Worm (Caenorhabditis elegans) whole organism, L3 larva: ENCODE data around the gene hot-9.
"Not testable (repeated sequence)": the region's sequence is repeated elsewhere in the genome, so short reads cannot be mapped to it uniquely, and the experiment has no call there.

ENCODE experiments used
- aly-2 ChIP-seq: fragments of 150-350 bp; optimal IDR thresholded peaks from 2 replicates; lab custom pipeline; 2014; ENCODE audit warnings: missing biosample characterization, missing genetic modification characterization
- ama-1 ChIP-seq: fragments of 150-350 bp; optimal IDR thresholded peaks from 2 replicates; lab custom pipeline; 2018
- ceh-16 ChIP-seq: sonication (generic microtip); optimal IDR thresholded peaks from 2 replicates; lab custom pipeline; 2017; ENCODE audit warnings: missing biosample characterization, missing genetic modification characterization
- ceh-28 ChIP-seq: fragments of 150-350 bp; optimal IDR thresholded peaks from 2 replicates; lab custom pipeline; 2014; ENCODE audit warnings: missing biosample characterization, missing genetic modification reagents, missing genetic modification characterization
- ceh-82 ChIP-seq: fragments of 150-350 bp; optimal IDR thresholded peaks from 2 replicates; lab custom pipeline; 2014; ENCODE audit warnings: missing biosample characterization, missing genetic modification characterization
- ceh-9 ChIP-seq: sonication (generic microtip); optimal IDR thresholded peaks from 2 replicates; lab custom pipeline; 2018; ENCODE audit warnings: missing biosample characterization, missing genetic modification characterization
- egl-27 ChIP-seq: sonication (generic microtip); optimal IDR thresholded peaks from 4 replicates; lab custom pipeline; 2017; ENCODE audit warnings: missing biosample characterization, missing genetic modification reagents, missing genetic modification characterization
- elt-1 ChIP-seq: fragments of 150-350 bp; optimal IDR thresholded peaks from 2 replicates; lab custom pipeline; 2014; ENCODE audit warnings: missing biosample characterization, missing genetic modification characterization
- elt-3 ChIP-seq, 3 experiments: fragments of 150-350 bp in 1 of 3; sonication (generic microtip) in 2 of 3; optimal IDR thresholded peaks; 2 replicates in 2 of 3; 4 replicates in 1 of 3; lab custom pipeline; 2014 to 2017; ENCODE audit warnings: missing biosample characterization in 3 of 3, missing genetic modification characterization in 3 of 3
- fkh-2 ChIP-seq: fragments of 150-350 bp; optimal IDR thresholded peaks from 2 replicates; lab custom pipeline; 2014; ENCODE audit warnings: missing biosample characterization, missing genetic modification reagents, missing genetic modification characterization
- hmg-11 ChIP-seq: sonication (generic microtip); optimal IDR thresholded peaks from 2 replicates; lab custom pipeline; 2016; ENCODE audit warnings: missing genetic modification characterization, missing compliant biosample characterization
- lsy-12 ChIP-seq: sonication (generic microtip); optimal IDR thresholded peaks from 2 replicates; lab custom pipeline; 2016; ENCODE audit warnings: mild to moderate bottlenecking, missing genetic modification characterization, missing compliant biosample characterization
- mdl-1 ChIP-seq: fragments of 150-350 bp; optimal IDR thresholded peaks from 2 replicates; lab custom pipeline; 2014; ENCODE audit warnings: missing biosample characterization, missing genetic modification characterization
- nhr-11 ChIP-seq: fragments of 150-350 bp; optimal IDR thresholded peaks from 2 replicates; lab custom pipeline; 2014; ENCODE audit warnings: missing biosample characterization, missing genetic modification characterization
- nhr-12 ChIP-seq: fragments of 150-350 bp; optimal IDR thresholded peaks from 2 replicates; lab custom pipeline; 2014; ENCODE audit warnings: missing biosample characterization, missing genetic modification characterization
- nhr-237 ChIP-seq: fragments of 150-350 bp; optimal IDR thresholded peaks from 2 replicates; lab custom pipeline; 2014; ENCODE audit warnings: missing biosample characterization, missing genetic modification characterization
- nhr-25 ChIP-seq: sonication (generic microtip); optimal IDR thresholded peaks from 2 replicates; lab custom pipeline; 2017; ENCODE audit warnings: missing biosample characterization, missing genetic modification characterization
- nhr-43 ChIP-seq: sonication (generic microtip); optimal IDR thresholded peaks from 2 replicates; lab custom pipeline; 2016; ENCODE audit warnings: mild to moderate bottlenecking, missing genetic modification characterization, missing compliant biosample characterization; ENCODE audit not compliant: poor library complexity, severe bottlenecking
- nhr-76 ChIP-seq: fragments of 150-350 bp; sonication (generic microtip); optimal IDR thresholded peaks from 5 replicates; lab custom pipeline; 2014; ENCODE audit warnings: missing biosample characterization, missing genetic modification characterization
- nhr-77 ChIP-seq: fragments of 150-350 bp; optimal IDR thresholded peaks from 2 replicates; lab custom pipeline; 2014; ENCODE audit warnings: missing biosample characterization, missing genetic modification characterization
- pha-4 ChIP-seq: fragments of 150-350 bp; optimal IDR thresholded peaks from 2 replicates; lab custom pipeline; 2014; ENCODE audit warnings: missing biosample characterization, missing genetic modification reagents, missing genetic modification characterization
- pqm-1 ChIP-seq: fragments of 150-350 bp; optimal IDR thresholded peaks from 2 replicates; lab custom pipeline; 2017; ENCODE audit warnings: missing biosample characterization, missing genetic modification characterization, inconsistent platforms
- sea-2 ChIP-seq: fragments of 150-350 bp; sonication (generic microtip); optimal IDR thresholded peaks from 4 replicates; lab custom pipeline; 2014; ENCODE audit warnings: missing biosample characterization, missing genetic modification reagents, missing genetic modification characterization
- snpc-4 ChIP-seq: fragments of 150-350 bp; optimal IDR thresholded peaks from 2 replicates; lab custom pipeline; 2014; ENCODE audit warnings: missing biosample characterization, missing genetic modification characterization
- unc-39 ChIP-seq: sonication (generic microtip); optimal IDR thresholded peaks from 4 replicates; lab custom pipeline; 2017; ENCODE audit warnings: missing biosample characterization, missing genetic modification characterization
- ztf-4 ChIP-seq: fragments of 150-350 bp; optimal IDR thresholded peaks from 2 replicates; lab custom pipeline; 2014; ENCODE audit warnings: missing biosample characterization, missing genetic modification characterization

The hot-9 gene

DNA sequence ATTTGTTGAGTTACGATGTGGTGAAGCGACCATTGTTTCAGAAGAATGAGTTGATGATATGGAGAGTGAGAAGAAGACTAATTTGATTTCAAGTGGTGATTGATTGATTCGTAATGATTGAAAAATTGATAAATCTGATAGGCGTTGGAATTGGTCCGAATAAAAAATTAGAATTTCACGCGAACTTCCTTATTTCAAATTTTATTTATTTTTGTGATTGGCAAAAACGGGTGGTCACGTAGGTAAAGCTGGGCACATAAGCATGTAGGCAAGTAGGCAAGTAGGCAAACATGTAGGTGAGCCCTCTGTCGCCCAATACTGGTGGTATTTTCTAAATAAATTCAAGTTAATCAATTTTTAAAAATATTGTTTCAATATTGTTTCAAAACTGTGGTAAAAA is 12.0 kb downstream of the hot-9 start, which contains the start of gene C09B9.4:
Gene C09B9.4 (minus strand): TSS at position 101 of the 400 bp plus-strand sequence.
- no peak for TF ChIP-seq ztf-4 (tag; lab: Kevin White, UChicago)
- TF ChIP-seq ceh-82 (tag; lab: Kevin White, UChicago): no peak
- TF ChIP-seq sea-2: no peak

DNA sequence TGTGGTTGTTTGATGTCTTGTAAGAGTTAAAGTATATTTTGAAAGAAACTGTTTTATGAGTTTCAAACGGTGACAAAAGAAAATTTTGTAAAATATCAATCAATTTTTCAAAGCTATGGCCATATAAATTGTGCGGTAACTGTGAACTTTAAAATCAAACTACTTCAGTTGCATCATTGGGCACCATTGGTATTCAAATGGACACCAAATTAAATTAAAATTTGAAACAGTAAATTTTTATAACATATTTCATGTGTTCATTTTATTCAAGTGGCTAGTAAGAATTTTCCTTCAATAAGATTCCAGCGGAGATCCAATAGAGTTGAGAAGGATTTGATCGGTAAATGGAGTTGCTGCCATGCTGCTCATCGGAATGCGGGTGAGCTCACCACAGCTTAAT is 13.9 kb downstream of the hot-9 start:
- no peak for TF ChIP-seq ceh-16 (tag; lab: Kevin White, UChicago)
- TF ChIP-seq mdl-1 (tag; lab: Kevin White, UChicago): no peak
- TF ChIP-seq nhr-11: no peak
- no peak for TF ChIP-seq ztf-4 (tag; lab: Kevin White, UChicago)
- no peak for TF ChIP-seq nhr-12 (tag; lab: Kevin White, UChicago)

DNA sequence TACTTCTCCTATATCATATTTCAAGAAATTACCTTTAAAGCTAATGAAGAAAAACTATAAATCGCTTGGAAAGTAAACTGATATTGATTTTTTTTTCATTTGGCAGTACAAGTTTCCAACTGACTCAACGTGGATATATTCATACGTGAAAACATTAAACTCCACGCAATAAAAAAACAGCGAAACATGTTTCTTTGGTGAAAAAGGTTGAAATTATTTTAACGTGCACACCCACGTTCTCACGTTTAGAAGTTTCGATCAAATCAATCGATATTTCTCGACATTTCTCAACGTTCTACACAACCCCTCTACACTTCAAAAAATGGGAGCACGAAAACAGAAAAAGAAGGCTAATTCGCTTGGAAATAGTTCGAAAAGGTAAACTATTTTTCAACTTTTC is 16.3 kb downstream of the hot-9 start, which contains the start of the genes best-6 and C09B9.2:
Gene best-6 (minus strand): TSS at position 101 of the 400 bp plus-strand sequence.
Gene C09B9.2 (plus strand): TSS at position 314 of the 400 bp plus-strand sequence.
- TF ChIP-seq nhr-25 (tag; lab: Kevin White, UChicago) (no peak), nhr-43 (tag; lab: Kevin White, UChicago) (no peak), nhr-12 (tag; lab: Kevin White, UChicago) (no peak), ztf-4 (tag; lab: Kevin White, UChicago) (no peak), sea-2 (no peak), hmg-11 (tag; lab: Kevin White, UChicago) (no peak), snpc-4 (no peak)

DNA sequence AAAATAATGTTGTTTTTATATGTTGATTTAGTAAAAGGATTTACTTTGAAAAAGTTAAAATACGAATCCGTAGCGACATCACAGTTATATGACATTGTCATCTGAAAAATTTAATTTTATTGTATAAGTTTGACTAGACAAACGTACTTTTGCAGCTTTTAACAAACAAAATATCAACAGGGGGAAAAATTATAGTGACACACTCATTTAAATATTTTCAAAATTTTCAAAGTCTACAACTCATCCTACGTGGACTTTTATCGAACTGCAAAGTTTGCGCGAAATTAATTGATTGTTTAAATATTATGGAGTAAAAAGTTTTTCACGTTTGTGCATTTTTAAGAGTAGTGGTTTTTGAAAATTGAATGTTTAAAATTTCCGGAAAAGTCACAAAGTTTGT is 19.6 kb downstream of the hot-9 start, which contains the start of gene C09B9.85:
Gene C09B9.85 (minus strand): TSS at position 101 of the 400 bp plus-strand sequence.
- TF ChIP-seq snpc-4 (no peak), ztf-4 (tag; lab: Kevin White, UChicago) (no peak), ceh-16 (tag; lab: Kevin White, UChicago) (no peak)

DNA sequence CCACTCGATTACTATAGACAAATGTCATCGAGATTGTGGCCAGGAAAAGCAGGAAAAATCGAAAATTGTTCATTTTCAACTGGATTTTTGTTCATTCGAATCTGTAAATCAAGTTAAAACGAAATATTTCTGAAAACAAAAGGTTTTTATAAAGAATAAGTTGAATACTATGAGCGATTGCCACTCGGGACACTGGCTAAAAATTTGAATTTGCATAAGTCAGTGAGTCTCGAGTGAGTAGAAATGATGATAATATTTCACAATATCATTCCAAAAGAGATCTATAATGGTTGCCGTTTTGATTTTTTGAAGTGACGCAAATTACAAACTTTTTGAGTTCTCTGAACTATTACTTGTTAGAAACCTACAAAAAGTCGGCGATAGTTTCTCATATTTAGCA is 24.8 kb downstream of the hot-9 start, which contains the start of gene T28H11.8:
Gene T28H11.8 (minus strand): TSS at position 101 of the 400 bp plus-strand sequence.
- TF ChIP-seq ama-1 (lab: Kevin White, UChicago): no peak
- no peak for TF ChIP-seq aly-2 (tag; lab: Kevin White, UChicago)
- TF ChIP-seq elt-3 (tag; optimal IDR thresholded peaks at IDR 0.05; lab: Kevin White, UChicago): no peak
- TF ChIP-seq hmg-11 (tag; lab: Kevin White, UChicago): no peak
- no peak for TF ChIP-seq fkh-2 (tag; lab: Kevin White, UChicago)
- TF ChIP-seq nhr-237 (tag; lab: Kevin White, UChicago): no peak
- no peak for TF ChIP-seq sea-2
- no peak for TF ChIP-seq egl-27 (tag; lab: Kevin White, UChicago)
- TF ChIP-seq ztf-4 (tag; lab: Kevin White, UChicago): no peak
- TF ChIP-seq unc-39 (tag; lab: Kevin White, UChicago): no peak
- TF ChIP-seq pha-4 (tag; lab: Kevin White, UChicago): no peak

DNA sequence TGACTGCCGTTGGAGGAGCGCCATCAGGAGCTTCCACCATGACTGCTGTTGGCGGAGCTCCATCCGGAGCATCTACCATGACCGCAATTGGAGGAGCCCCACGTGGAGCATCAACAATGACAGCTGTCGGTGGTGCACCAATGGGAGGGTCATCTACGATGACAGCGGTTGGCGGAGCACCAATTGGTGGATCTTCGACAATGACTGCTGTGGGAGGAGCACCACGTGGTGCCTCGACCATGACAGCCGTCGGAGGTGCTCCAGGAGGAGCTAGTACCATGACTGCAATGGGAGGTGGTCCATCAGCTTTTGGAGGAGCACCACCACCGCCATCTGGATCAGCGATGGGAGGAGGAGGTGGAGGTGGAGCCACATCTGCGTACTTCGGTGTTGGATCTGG is 28.2 kb downstream of the hot-9 start, which contains the start of gene T28H11.7:
Gene T28H11.7 (minus strand): TSS at position 101 of the 400 bp plus-strand sequence.
- not testable (repeated sequence) for TF ChIP-seq ceh-28, nhr-12, lsy-12 (tag; lab: Kevin White, UChicago)

DNA sequence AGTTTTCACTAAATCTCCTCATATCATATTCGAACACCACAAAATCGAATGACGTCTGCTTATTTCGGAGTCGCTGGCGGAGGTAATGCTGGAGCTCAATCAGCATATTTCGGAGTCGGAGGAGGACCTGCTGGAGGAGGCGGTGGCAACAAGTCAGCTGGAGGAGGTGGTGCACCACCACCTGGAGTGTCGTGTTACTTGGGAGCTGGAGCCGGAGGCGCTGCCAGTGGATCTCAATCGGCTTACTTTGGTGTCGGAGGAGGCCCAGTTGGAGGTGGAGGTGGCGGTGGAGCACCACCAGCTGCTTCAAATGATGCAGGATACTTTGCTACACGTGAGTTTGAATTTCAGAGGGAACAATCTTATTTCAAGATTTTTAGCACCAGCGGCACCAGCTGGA is 28.8 kb downstream of the hot-9 start, which contains the start of gene ssq-4:
Gene ssq-4 (plus strand): TSS at position 19 of the 400 bp plus-strand sequence.
- TF ChIP-seq nhr-77, egl-27, elt-1 (tag; lab: Kevin White, UChicago): not testable (repeated sequence)

DNA sequence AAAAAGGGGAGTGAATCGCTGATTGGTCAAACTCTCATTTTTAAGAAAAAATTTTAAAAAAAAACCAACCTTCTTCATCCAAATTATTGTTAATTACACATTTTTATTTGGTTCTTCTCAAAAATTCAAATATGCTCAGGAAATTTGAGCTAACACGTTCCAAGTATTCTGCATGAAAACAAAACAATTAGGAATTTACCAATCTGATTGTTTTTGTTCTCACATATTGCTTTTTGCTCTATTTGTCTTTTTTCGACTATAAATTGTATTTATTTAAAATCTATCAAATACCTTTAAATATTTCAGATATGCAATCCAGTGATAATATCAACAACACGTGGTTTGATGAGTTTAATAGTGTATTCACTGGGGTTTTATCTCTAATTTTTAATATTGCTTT is 33.0 kb downstream of the hot-9 start, which contains the start of gene srm-1:
Gene srm-1 (plus strand): TSS at position 301 of the 400 bp plus-strand sequence.
- TF ChIP-seq unc-39 (tag; lab: Kevin White, UChicago): no peak
- TF ChIP-seq nhr-12 (tag; lab: Kevin White, UChicago): no peak
- TF ChIP-seq nhr-76 (tag; lab: Kevin White, UChicago): no peak
- no peak for TF ChIP-seq ceh-9
- no peak for TF ChIP-seq pqm-1 (tag; lab: Kevin White, UChicago)
- TF ChIP-seq nhr-43 (tag; lab: Kevin White, UChicago): no peak
- TF ChIP-seq nhr-25 (tag; lab: Kevin White, UChicago): no peak
